Worm (Caenorhabditis elegans) whole organism, mixed stage, embryonic: ENCODE results near the gene T28C6.10.

Experiments
- bed-3 ChIP-seq: fragments of 200-800 bp; sonication (Bioruptor generic); optimal IDR thresholded peaks from 3 replicates; lab custom pipeline; 2018; ENCODE audit warnings: mild to moderate bottlenecking, missing genetic modification characterization, moderate library complexity, missing compliant biosample characterization
- blmp-1 ChIP-seq: fragments of 150-350 bp; optimal IDR thresholded peaks from 2 replicates; lab custom pipeline; 2014; ENCODE audit warnings: missing biosample characterization, missing genetic modification characterization
- ceh-83 ChIP-seq: fragments of 200-800 bp; sonication (Bioruptor generic); optimal IDR thresholded peaks from 2 replicates; lab custom pipeline; 2018; ENCODE audit warnings: mild to moderate bottlenecking, missing genetic modification characterization, missing compliant biosample characterization
- ces-1 ChIP-seq: fragments of 150-350 bp; optimal IDR thresholded peaks from 2 replicates; lab custom pipeline; 2014; ENCODE audit warnings: missing biosample characterization, missing genetic modification reagents, missing genetic modification characterization
- nhr-12 ChIP-seq: fragments of 150-350 bp; optimal IDR thresholded peaks from 2 replicates; lab custom pipeline; 2014; ENCODE audit warnings: missing biosample characterization, missing genetic modification characterization
- nhr-237 ChIP-seq: fragments of 150-350 bp; optimal IDR thresholded peaks from 2 replicates; lab custom pipeline; 2014; ENCODE audit warnings: missing biosample characterization, missing genetic modification characterization
- nhr-28 ChIP-seq: fragments of 150-350 bp; optimal IDR thresholded peaks from 2 replicates; lab custom pipeline; 2014; ENCODE audit warnings: missing biosample characterization, missing genetic modification characterization
- nhr-76 ChIP-seq: sonication (generic microtip); optimal IDR thresholded peaks from 2 replicates; lab custom pipeline; 2017; ENCODE audit warnings: missing biosample characterization, missing genetic modification characterization
- pha-4 ChIP-seq: fragments of 150-350 bp; optimal IDR thresholded peaks from 2 replicates; lab custom pipeline; 2018; ENCODE audit warnings: missing biosample characterization, missing genetic modification reagents, missing genetic modification characterization
- snpc-4 ChIP-seq: fragments of 150-350 bp; optimal IDR thresholded peaks from 2 replicates; lab custom pipeline; 2014; ENCODE audit warnings: missing biosample characterization, missing genetic modification characterization
- unc-39 ChIP-seq: fragments of 150-350 bp; optimal IDR thresholded peaks from 2 replicates; lab custom pipeline; 2014; ENCODE audit warnings: missing biosample characterization, missing genetic modification characterization

ce11 chrIV:8821147-8821546 is 3.4 kb downstream of the T28C6.10 start, which contains the start of gene T28C6.5:
- TF ChIP-seq unc-39 (tag; lab: Kevin White, UChicago) (no peak), ces-1 (GFP tag; lab: Kevin White, UChicago) (no peak), bed-3 (GFP tag; lab: Kevin White, UChicago) (no peak), nhr-12 (tag; lab: Kevin White, UChicago) (no peak), snpc-4 (tag; lab: Kevin White, UChicago) (no peak), nhr-28 (tag; lab: Kevin White, UChicago) (no peak), ceh-83 (no peak), nhr-76 (tag; lab: Kevin White, UChicago) (no peak), pha-4 (tag; lab: Kevin White, UChicago) (no peak), nhr-237 (tag; lab: Kevin White, UChicago) (no peak), blmp-1 (tag; lab: Kevin White, UChicago) (no peak)
